Fruit fly (Drosophila melanogaster) S2 (cell line): ENCODE results near the gene CG46467.

ENCODE experiments used
- CG8478 ChIP-seq: fragments of >200 bp; optimal IDR thresholded peaks from 2 replicates; lab custom pipeline; 2018
- CTCF ChIP-seq, 2 experiments: fragments of >200 bp; optimal IDR thresholded peaks; 2 replicates each; lab custom pipeline; 2018

- TF ChIP-seq CTCF (optimal IDR thresholded peaks at IDR 0.05; lab: Kevin White, UChicago) = no peak
- no peak for TF ChIP-seq CG8478 (lab: Kevin White, UChicago)
Measured at dm6 chr3R:9931155-9931597, 56.7 kb downstream of the CG46467 start.
